Fruit fly (Drosophila melanogaster) whole organism, prepupa: ENCODE data around the gene CG4198.

Experiments
- Blimp-1 ChIP-seq: fragments of 200-800 bp; sonication (Bioruptor generic); optimal IDR thresholded peaks from 3 replicates; lab custom pipeline; 2017; ENCODE audit warnings: missing biosample characterization, missing genetic modification characterization, mild to moderate bottlenecking, moderate library complexity, missing genetic modification reagents
- CG10631 ChIP-seq: fragments of 200-800 bp; sonication (Bioruptor generic); optimal IDR thresholded peaks from 2 replicates; lab custom pipeline; 2016; ENCODE audit warnings: missing biosample characterization, missing genetic modification characterization
- CG11294 ChIP-seq: fragments of 200-800 bp; sonication (Bioruptor generic); IDR thresholded peaks from 2 replicates; pipeline ENCODE4 v1.3.6; 2022; ENCODE audit warnings: missing biosample characterization, missing genetic modification characterization
- CG11762 ChIP-seq: fragments of 200-800 bp; sonication (Bioruptor generic); optimal IDR thresholded peaks from 3 replicates; lab custom pipeline; 2016; ENCODE audit warnings: missing biosample characterization, missing genetic modification characterization; ENCODE audit not compliant: insufficient read depth
- CG11902 ChIP-seq: fragments of 200-800 bp; sonication (Bioruptor generic); optimal IDR thresholded peaks from 3 replicates; lab custom pipeline; 2016; ENCODE audit warnings: missing biosample characterization, missing genetic modification characterization
- CG15336 ChIP-seq: fragments of 200-800 bp; sonication (Bioruptor generic); IDR thresholded peaks from 2 replicates; pipeline ENCODE4 v1.3.6; 2022; ENCODE audit warnings: missing biosample characterization, missing genetic modification characterization
- CG16779 ChIP-seq: fragments of 200-800 bp; sonication (Bioruptor generic); optimal IDR thresholded peaks from 3 replicates; lab custom pipeline; 2017; ENCODE audit warnings: missing biosample characterization, mild to moderate bottlenecking, missing genetic modification characterization
- CG31627 ChIP-seq: fragments of 200-800 bp; sonication (Bioruptor generic); optimal IDR thresholded peaks from 3 replicates; lab custom pipeline; 2016; ENCODE audit warnings: missing biosample characterization, missing genetic modification characterization
- CG3919 ChIP-seq: fragments of 200-800 bp; sonication (Bioruptor generic); optimal IDR thresholded peaks from 3 replicates; lab custom pipeline; 2016; ENCODE audit warnings: missing biosample characterization, missing genetic modification characterization
- CG6163 ChIP-seq: fragments of 200-800 bp; sonication (Bioruptor generic); IDR thresholded peaks from 3 replicates; pipeline ENCODE4 v1.3.6; 2022; ENCODE audit warnings: missing biosample characterization, missing genetic modification characterization
- CG6792 ChIP-seq: fragments of 200-800 bp; sonication (Bioruptor generic); optimal IDR thresholded peaks from 3 replicates; lab custom pipeline; 2016; ENCODE audit warnings: missing biosample characterization, missing genetic modification characterization
- CG8119 ChIP-seq: fragments of 200-800 bp; sonication (Bioruptor generic); IDR thresholded peaks from 3 replicates; pipeline ENCODE4 v1.3.6; 2022; ENCODE audit warnings: missing biosample characterization, missing genetic modification characterization
- CG9139 ChIP-seq: fragments of 200-800 bp; sonication (Bioruptor generic); optimal IDR thresholded peaks from 3 replicates; lab custom pipeline; 2017; ENCODE audit warnings: missing biosample characterization, mild to moderate bottlenecking, missing genetic modification characterization
- Eip75B ChIP-seq: fragments of 200-800 bp; sonication (Bioruptor generic); optimal IDR thresholded peaks from 3 replicates; lab custom pipeline; 2016; ENCODE audit warnings: missing biosample characterization, missing genetic modification characterization
- Eip78C ChIP-seq: fragments of 200-800 bp; sonication (Bioruptor generic); peaks from one replicate; lab custom pipeline; 2016; ENCODE audit warnings: missing biosample characterization, missing genetic modification characterization
- Eip93F ChIP-seq: fragments of 200-800 bp; sonication (Bioruptor generic); optimal IDR thresholded peaks from 2 replicates; lab custom pipeline; 2016; ENCODE audit warnings: missing biosample characterization, mild to moderate bottlenecking, missing genetic modification characterization
- Ets96B ChIP-seq: fragments of 200-800 bp; optimal IDR thresholded peaks from 2 replicates; lab custom pipeline; 2019; ENCODE audit warnings: missing biosample characterization, mild to moderate bottlenecking, missing genetic modification characterization, moderate library complexity
- Gug ChIP-seq: fragments of 200-800 bp; sonication (Bioruptor generic); IDR thresholded peaks from 2 replicates; pipeline ENCODE4 v1.3.6; 2022; ENCODE audit warnings: missing biosample characterization, missing genetic modification characterization
- Hr39 ChIP-seq: fragments of 200-800 bp; sonication (Bioruptor generic); optimal IDR thresholded peaks from 2 replicates; lab custom pipeline; 2016; ENCODE audit warnings: missing biosample characterization, missing genetic modification characterization
- Hr4 ChIP-seq: fragments of 200-800 bp; sonication (Bioruptor generic); optimal IDR thresholded peaks from 3 replicates; lab custom pipeline; 2016; ENCODE audit warnings: missing biosample characterization, missing genetic modification characterization
- Met ChIP-seq: fragments of 200-800 bp; sonication (Bioruptor generic); optimal IDR thresholded peaks from 3 replicates; lab custom pipeline; 2016; ENCODE audit warnings: missing biosample characterization, missing genetic modification characterization
- OdsH ChIP-seq: fragments of 200-800 bp; sonication (Bioruptor generic); optimal IDR thresholded peaks from 3 replicates; lab custom pipeline; 2016; ENCODE audit warnings: missing biosample characterization, missing genetic modification characterization
- Smox ChIP-seq: fragments of 200-800 bp; sonication (Bioruptor generic); optimal IDR thresholded peaks from 3 replicates; lab custom pipeline; 2016; ENCODE audit warnings: missing biosample characterization, missing genetic modification characterization
- Sox102F ChIP-seq: fragments of 200-800 bp; sonication (Bioruptor generic); optimal IDR thresholded peaks from 2 replicates; lab custom pipeline; 2016; ENCODE audit warnings: missing biosample characterization, mild to moderate bottlenecking, missing genetic modification characterization
- Sox14 ChIP-seq: fragments of 200-800 bp; sonication (Bioruptor generic); optimal IDR thresholded peaks from 3 replicates; lab custom pipeline; 2016; ENCODE audit warnings: missing biosample characterization, missing genetic modification characterization
- achi ChIP-seq: fragments of 200-800 bp; sonication (Bioruptor generic); optimal IDR thresholded peaks from 3 replicates; lab custom pipeline; 2016; ENCODE audit warnings: missing biosample characterization, missing genetic modification characterization
- acj6 ChIP-seq: fragments of 200-800 bp; sonication (Bioruptor generic); optimal IDR thresholded peaks from 3 replicates; lab custom pipeline; 2016; ENCODE audit warnings: missing biosample characterization, missing genetic modification characterization
- cyc ChIP-seq: fragments of 200-800 bp; sonication (Bioruptor generic); optimal IDR thresholded peaks from 3 replicates; lab custom pipeline; 2016; ENCODE audit warnings: missing biosample characterization, missing genetic modification characterization
- eg ChIP-seq: fragments of 200-800 bp; sonication (Bioruptor generic); IDR thresholded peaks from 3 replicates; pipeline ENCODE4 v1.3.6; 2022; ENCODE audit warnings: missing biosample characterization, missing genetic modification characterization
- esn ChIP-seq: fragments of 200-800 bp; sonication (Bioruptor generic); optimal IDR thresholded peaks from 2 replicates; lab custom pipeline; 2016; ENCODE audit warnings: missing biosample characterization, mild to moderate bottlenecking, missing genetic modification characterization, moderate library complexity
- fkh ChIP-seq: fragments of 200-800 bp; sonication (Bioruptor generic); optimal IDR thresholded peaks from 3 replicates; lab custom pipeline; 2017; ENCODE audit warnings: missing biosample characterization, mild to moderate bottlenecking, missing genetic modification characterization, moderate library complexity
- lz ChIP-seq: fragments of 200-800 bp; sonication (Bioruptor generic); optimal IDR thresholded peaks from 3 replicates; lab custom pipeline; 2016; ENCODE audit warnings: missing biosample characterization, missing genetic modification characterization
- net ChIP-seq: fragments of 200-800 bp; sonication (Bioruptor generic); optimal IDR thresholded peaks from 3 replicates; lab custom pipeline; 2016; ENCODE audit warnings: missing biosample characterization, missing genetic modification characterization
- pdm3 ChIP-seq: fragments of 200-800 bp; sonication (Bioruptor generic); optimal IDR thresholded peaks from 3 replicates; lab custom pipeline; 2016; ENCODE audit warnings: missing biosample characterization, missing genetic modification characterization
- spab ChIP-seq: fragments of 200-800 bp; sonication (Bioruptor generic); optimal IDR thresholded peaks from 2 replicates; lab custom pipeline; 2017; ENCODE audit warnings: missing biosample characterization, mild to moderate bottlenecking, missing genetic modification characterization, missing genetic modification reagents
- svp ChIP-seq: fragments of 200-800 bp; sonication (Bioruptor generic); peaks from one replicate; lab custom pipeline; 2016; ENCODE audit warnings: missing biosample characterization, missing genetic modification characterization
- topi ChIP-seq: fragments of 200-800 bp; sonication (Bioruptor generic); optimal IDR thresholded peaks from 3 replicates; lab custom pipeline; 2016; ENCODE audit warnings: missing biosample characterization, missing genetic modification characterization

CG4198 gene

dm6 chrX:5329266-5329898, 16.3 kb downstream of the CG4198 start, which contains the start of the genes CG3309 and XRCC1 (continued):
- TF ChIP-seq Sox14 (GFP tag; lab: Kevin White, UChicago) (peak; percentile 1), Eip93F (GFP tag; lab: Kevin White, UChicago) (peak; percentile 22), eg (0 out of 3 replicates have a peak, but pooled peaks have one; percentile 47), esn (GFP tag; lab: Kevin White, UChicago) (peak; percentile 61), Gug (GFP tag; lab: Robert Waterston, UW) (peak; percentile 21; the same call in 1 of the 2 replicates), Blimp-1 (GFP tag; lab: Kevin White, UChicago) (peak; percentile 98), CG11762 (GFP tag; lab: Kevin White, UChicago) (no peak), CG6792 (GFP tag; lab: Kevin White, UChicago) (peak; percentile 1), CG9139 (GFP tag; lab: Kevin White, UChicago) (no peak), Sox102F (GFP tag; lab: Kevin White, UChicago) (peak; percentile 23), spab (no peak), CG8119 (GFP tag; lab: Robert Waterston, UW) (0 out of 3 replicates have a peak, but pooled peaks have one; percentile 29), lz (peak; percentile 33), OdsH (peak; percentile 51), Eip78C (GFP tag; lab: Kevin White, UChicago) (peak; percentile 85), net (GFP tag; lab: Kevin White, UChicago) (peak; percentile 22), pdm3 (peak; percentile 33), svp (GFP tag; lab: Kevin White, UChicago) (no peak), Hr4 (GFP tag; lab: Kevin White, UChicago) (peak; percentile 34), Ets96B (tag; lab: Kevin White, UChicago) (peak; percentile 43), CG11294 (GFP tag; lab: Robert Waterston, UW) (no peak), fkh (GFP tag; lab: Kevin White, UChicago) (peak; percentile 60)

dm6 chrX:5332259-5332862, 19.3 kb downstream of the CG4198 start, which contains the start of gene CanB:
CanB (plus strand) TSS chrX:5332499.
- TF ChIP-seq topi (GFP tag; lab: Kevin White, UChicago), result peak; percentile 24
- TF ChIP-seq esn (GFP tag; lab: Kevin White, UChicago), result peak; percentile 47
- no peak for TF ChIP-seq Ets96B (tag; lab: Kevin White, UChicago)
- no peak for TF ChIP-seq CG16779
- TF ChIP-seq Met (GFP tag; lab: Kevin White, UChicago), result peak; percentile 20
- TF ChIP-seq Eip75B (GFP tag; lab: Kevin White, UChicago), result no peak
- TF ChIP-seq acj6, result peak; percentile 24
- peak; percentile 23 for TF ChIP-seq Hr39
- TF ChIP-seq CG15336 (GFP tag; lab: Robert Waterston, UW), result no peak
- peak; percentile 30 for TF ChIP-seq Sox102F (GFP tag; lab: Kevin White, UChicago)
- peak; percentile 25 for TF ChIP-seq CG31627
- TF ChIP-seq CG3919 (GFP tag; lab: Kevin White, UChicago), result peak; percentile 47
- peak; percentile 9 for TF ChIP-seq OdsH
- TF ChIP-seq CG6163 (GFP tag; lab: Robert Waterston, UW), result no peak
- peak; percentile 24 for TF ChIP-seq achi
- TF ChIP-seq lz, result peak; percentile 10
- TF ChIP-seq cyc (GFP tag; lab: Kevin White, UChicago), result peak; percentile 27
- no peak for TF ChIP-seq Eip93F (GFP tag; lab: Kevin White, UChicago)
- no peak for TF ChIP-seq Sox14 (GFP tag; lab: Kevin White, UChicago)
- TF ChIP-seq Gug (GFP tag; lab: Robert Waterston, UW), result no peak
- TF ChIP-seq Smox, result peak; percentile 9
- peak; percentile 2 for TF ChIP-seq net (GFP tag; lab: Kevin White, UChicago)
- TF ChIP-seq eg, result 0 out of 3 replicates have a peak, but pooled peaks have one; percentile 18
- no peak for TF ChIP-seq Blimp-1 (GFP tag; lab: Kevin White, UChicago)
- peak; percentile 20 for TF ChIP-seq CG6792 (GFP tag; lab: Kevin White, UChicago)
- no peak for TF ChIP-seq CG11902 (GFP tag; lab: Kevin White, UChicago)
- no peak for TF ChIP-seq CG9139 (GFP tag; lab: Kevin White, UChicago)
- TF ChIP-seq Eip78C (GFP tag; lab: Kevin White, UChicago), result peak; percentile 78
- no peak for TF ChIP-seq CG8119 (GFP tag; lab: Robert Waterston, UW)
- peak; percentile 52 for TF ChIP-seq CG10631 (GFP tag; lab: Kevin White, UChicago)
